Worm (Caenorhabditis elegans) whole organism, L1 larva: ENCODE measurements around the gene ZC302.3.

Experiments used
- nhr-12 ChIP-seq: sonication (generic microtip); optimal IDR thresholded peaks from 2 replicates; lab custom pipeline; 2017; ENCODE audit warnings: missing biosample characterization, missing genetic modification characterization
- snpc-4 ChIP-seq: fragments of 150-350 bp; optimal IDR thresholded peaks from 2 replicates; lab custom pipeline; 2014; ENCODE audit warnings: missing biosample characterization, missing genetic modification characterization

- TF ChIP-seq nhr-12 (tag; lab: Kevin White, UChicago) (no peak), snpc-4 (tag; lab: Kevin White, UChicago) (peak; percentile 49)
Observed at ce11 chrV:10736756-10737155, 4.5 kb downstream of the ZC302.3 start, which contains the start of the genes mre-11 and wdr-5.3.
